Fruit fly (Drosophila melanogaster) whole organism, embryonic: ENCODE results near the gene Cks85A.

Experiments used
- Abd-B ChIP-seq: fragments of 200-800 bp; sonication (Bioruptor generic); optimal IDR thresholded peaks from 2 replicates; lab custom pipeline; 2018; ENCODE audit warnings: missing biosample characterization, mild to moderate bottlenecking, missing genetic modification characterization, moderate library complexity
- Adf1 ChIP-seq: fragments of 200-800 bp; sonication (Bioruptor generic); IDR thresholded peaks from 2 replicates; pipeline ENCODE4 v1.3.6; 2022; ENCODE audit warnings: missing biosample characterization, missing genetic modification characterization
- Asciz ChIP-seq: fragments of 200-800 bp; sonication (Bioruptor generic); optimal IDR thresholded peaks from 2 replicates; lab custom pipeline; 2017; ENCODE audit warnings: missing biosample characterization, mild to moderate bottlenecking, missing genetic modification characterization, missing genetic modification reagents
- C15 ChIP-seq: fragments of 200-800 bp; sonication (Bioruptor generic); IDR thresholded peaks from 3 replicates; pipeline ENCODE4 v1.3.6; 2022; ENCODE audit warnings: missing biosample characterization, missing genetic modification characterization
- CG1024 ChIP-seq: fragments of 200-800 bp; sonication (Bioruptor generic); IDR thresholded peaks from 2 replicates; pipeline ENCODE4 v1.3.6; 2022; ENCODE audit warnings: missing biosample characterization, missing genetic modification characterization
- CG10267 ChIP-seq: fragments of 200-800 bp; sonication (Bioruptor generic); optimal IDR thresholded peaks from 2 replicates; lab custom pipeline; 2018; ENCODE audit warnings: missing biosample characterization, mild to moderate bottlenecking, missing genetic modification characterization, moderate library complexity
- CG12299 ChIP-seq: fragments of 200-800 bp; sonication (Bioruptor generic); optimal IDR thresholded peaks from 2 replicates; lab custom pipeline; 2018; ENCODE audit warnings: missing biosample characterization, mild to moderate bottlenecking, missing genetic modification characterization
- CG12391 ChIP-seq: fragments of 200-800 bp; sonication (Bioruptor generic); optimal IDR thresholded peaks from 3 replicates; lab custom pipeline; 2018; ENCODE audit warnings: missing biosample characterization, mild to moderate bottlenecking, missing genetic modification characterization, moderate library complexity
- CG12744 ChIP-seq: fragments of 200-800 bp; sonication (Bioruptor generic); optimal IDR thresholded peaks from 2 replicates; lab custom pipeline; 2016; ENCODE audit warnings: missing biosample characterization, missing genetic modification characterization
- CG12942 ChIP-seq: fragments of 200-800 bp; sonication (Bioruptor generic); optimal IDR thresholded peaks from 3 replicates; lab custom pipeline; 2016; ENCODE audit warnings: missing biosample characterization, missing genetic modification characterization
- CG13123 ChIP-seq: fragments of 200-800 bp; sonication (Bioruptor generic); optimal IDR thresholded peaks from 2 replicates; lab custom pipeline; 2016; ENCODE audit warnings: missing biosample characterization, missing genetic modification characterization
- CG17802 ChIP-seq: fragments of 200-800 bp; sonication (Bioruptor generic); optimal IDR thresholded peaks from 2 replicates; lab custom pipeline; 2018; ENCODE audit warnings: missing biosample characterization, mild to moderate bottlenecking, missing genetic modification characterization, moderate library complexity
- CG18011 ChIP-seq: fragments of 200-800 bp; sonication (Bioruptor generic); optimal IDR thresholded peaks from 2 replicates; lab custom pipeline; 2017; ENCODE audit warnings: missing biosample characterization, missing genetic modification characterization, mild to moderate bottlenecking, moderate library complexity, missing genotype
- CG18619 ChIP-seq: fragments of 200-800 bp; sonication (Bioruptor generic); optimal IDR thresholded peaks from 3 replicates; lab custom pipeline; 2017; ENCODE audit warnings: missing biosample characterization, mild to moderate bottlenecking, missing genetic modification characterization
- CG2129 ChIP-seq: fragments of 200-800 bp; sonication (Bioruptor generic); IDR thresholded peaks from 2 replicates; pipeline ENCODE4 v1.3.6; 2022; ENCODE audit warnings: missing biosample characterization, missing genetic modification characterization; ENCODE audit not compliant: partially characterized antibody
- CG31388 ChIP-seq: fragments of 200-800 bp; sonication (Bioruptor generic); optimal IDR thresholded peaks from 2 replicates; lab custom pipeline; 2016; ENCODE audit warnings: missing biosample characterization, missing genetic modification characterization
- CG32767 ChIP-seq: fragments of 200-800 bp; sonication (Bioruptor generic); IDR thresholded peaks from 2 replicates; pipeline ENCODE4 v1.3.6; 2022; ENCODE audit warnings: missing biosample characterization, missing genetic modification characterization
- CG4854 ChIP-seq: fragments of 200-800 bp; sonication (Bioruptor generic); optimal IDR thresholded peaks from 2 replicates; lab custom pipeline; 2016; ENCODE audit warnings: missing biosample characterization, missing genetic modification characterization, inconsistent platforms
- CG7556 ChIP-seq: fragments of 200-800 bp; sonication (Bioruptor generic); optimal IDR thresholded peaks from 2 replicates; lab custom pipeline; 2017; ENCODE audit warnings: missing biosample characterization, mild to moderate bottlenecking, missing genetic modification characterization
- CG8281 ChIP-seq: fragments of 200-800 bp; sonication (Bioruptor generic); optimal IDR thresholded peaks from 2 replicates; lab custom pipeline; 2018; ENCODE audit warnings: missing biosample characterization, mild to moderate bottlenecking, missing genetic modification characterization, moderate library complexity
- Chrac-16 ChIP-seq: fragments of 200-800 bp; sonication (Bioruptor generic); optimal IDR thresholded peaks from 3 replicates; lab custom pipeline; 2016; ENCODE audit warnings: missing biosample characterization, missing genetic modification characterization
- Dbx ChIP-seq: fragments of 200-800 bp; sonication (Bioruptor generic); IDR thresholded peaks from 3 replicates; pipeline ENCODE4 v1.3.6; 2022; ENCODE audit warnings: missing biosample characterization, missing genetic modification characterization
- HLH4C ChIP-seq: fragments of 200-800 bp; sonication (Bioruptor generic); IDR thresholded peaks from 3 replicates; pipeline ENCODE4 v1.3.6; 2022; ENCODE audit warnings: missing biosample characterization, missing genetic modification characterization; ENCODE audit not compliant: partially characterized antibody
- Hand ChIP-seq: fragments of 200-800 bp; sonication (Bioruptor generic); optimal IDR thresholded peaks from 2 replicates; lab custom pipeline; 2017; ENCODE audit warnings: mild to moderate bottlenecking, missing biosample characterization, missing genetic modification reagents, missing genetic modification characterization
- HmgD ChIP-seq: fragments of 200-800 bp; sonication (Bioruptor generic); optimal IDR thresholded peaks from 3 replicates; lab custom pipeline; 2016; ENCODE audit warnings: missing biosample characterization, missing genetic modification characterization
- Kr ChIP-seq: fragments of 200-800 bp; sonication (Bioruptor generic); optimal IDR thresholded peaks from 2 replicates; lab custom pipeline; 2017; ENCODE audit warnings: missing biosample characterization, mild to moderate bottlenecking, missing genetic modification characterization
- Poxn ChIP-seq: fragments of 200-800 bp; sonication (Bioruptor generic); IDR thresholded peaks from 2 replicates; pipeline ENCODE4 v1.3.6; 2022; ENCODE audit warnings: missing biosample characterization, missing genetic modification characterization
- Scr ChIP-seq: fragments of 200-800 bp; sonication (Bioruptor generic); IDR thresholded peaks from 2 replicates; pipeline ENCODE4 v1.3.6; 2022; ENCODE audit warnings: missing biosample characterization, missing genetic modification characterization; ENCODE audit not compliant: partially characterized antibody
- Side ChIP-seq: fragments of 200-800 bp; sonication (Bioruptor generic); optimal IDR thresholded peaks from 2 replicates; lab custom pipeline; 2016; ENCODE audit warnings: missing biosample characterization, missing genetic modification characterization
- Taf1 ChIP-seq: fragments of 200-800 bp; sonication (Bioruptor generic); IDR thresholded peaks from 2 replicates; pipeline ENCODE4 v1.3.6; 2022; ENCODE audit warnings: missing biosample characterization, missing genetic modification characterization
- Tbp ChIP-seq: fragments of >200 bp; optimal IDR thresholded peaks from 2 replicates; lab custom pipeline; 2018; ENCODE audit warnings: missing biosample characterization, missing genetic modification characterization
- Xrp1 ChIP-seq: fragments of 200-800 bp; sonication (Bioruptor generic); IDR thresholded peaks from 2 replicates; pipeline ENCODE4 v1.3.6; 2022; ENCODE audit warnings: missing biosample characterization, missing genetic modification characterization
- YL-1 ChIP-seq: fragments of 200-800 bp; sonication (Bioruptor generic); optimal IDR thresholded peaks from 3 replicates; lab custom pipeline; 2017; ENCODE audit warnings: missing biosample characterization, mild to moderate bottlenecking, missing genetic modification characterization
- ab ChIP-seq: fragments of 200-800 bp; sonication (Bioruptor generic); optimal IDR thresholded peaks from 2 replicates; lab custom pipeline; 2016; ENCODE audit warnings: missing biosample characterization, missing genetic modification characterization
- ap ChIP-seq: fragments of 200-800 bp; sonication (Bioruptor generic); IDR thresholded peaks from 2 replicates; pipeline ENCODE4 v1.3.6; 2022; ENCODE audit warnings: missing biosample characterization, missing genetic modification characterization
- chinmo ChIP-seq: fragments of 200-800 bp; sonication (Bioruptor generic); IDR thresholded peaks from 4 replicates; pipeline ENCODE4 v1.3.6; 2022; ENCODE audit warnings: missing biosample characterization, missing genetic modification characterization; ENCODE audit not compliant: partially characterized antibody
- crol ChIP-seq: fragments of 200-800 bp; sonication (Bioruptor generic); IDR thresholded peaks from 2 replicates; pipeline ENCODE4 v1.3.6; 2022; ENCODE audit warnings: missing biosample characterization, missing genetic modification characterization
- dati ChIP-seq: fragments of 200-800 bp; sonication (Bioruptor generic); IDR thresholded peaks from 2 replicates; pipeline ENCODE4 v1.3.6; 2022; ENCODE audit warnings: missing biosample characterization, missing genetic modification characterization
- emc ChIP-seq: fragments of 200-800 bp; sonication (Bioruptor generic); optimal IDR thresholded peaks from 2 replicates; lab custom pipeline; 2016; ENCODE audit warnings: missing biosample characterization, missing genetic modification characterization
- fd102C ChIP-seq: fragments of 200-800 bp; sonication (Bioruptor generic); optimal IDR thresholded peaks from 2 replicates; lab custom pipeline; 2018; ENCODE audit warnings: missing biosample characterization, mild to moderate bottlenecking, missing genetic modification characterization, moderate library complexity
- fru ChIP-seq: fragments of >200 bp; optimal IDR thresholded peaks from 2 replicates; lab custom pipeline; 2017
- lab ChIP-seq: fragments of 200-800 bp; sonication (Bioruptor generic); optimal IDR thresholded peaks from 3 replicates; lab custom pipeline; 2017; ENCODE audit warnings: missing biosample characterization, missing genetic modification characterization, mild to moderate bottlenecking, moderate library complexity, missing genetic modification reagents
- lbe ChIP-seq: fragments of 200-800 bp; sonication (Bioruptor generic); optimal IDR thresholded peaks from 2 replicates; lab custom pipeline; 2016; ENCODE audit warnings: missing biosample characterization, mild to moderate bottlenecking, missing genetic modification characterization
- repo ChIP-seq: fragments of 200-800 bp; sonication (Bioruptor generic); optimal IDR thresholded peaks from 2 replicates; lab custom pipeline; 2016; ENCODE audit warnings: missing biosample characterization, missing genetic modification characterization
- sens ChIP-seq: fragments of 200-800 bp; sonication (Bioruptor generic); peaks from one replicate; lab custom pipeline; 2016; ENCODE audit warnings: missing biosample characterization, missing genetic modification characterization
- sens-2 ChIP-seq: fragments of 200-800 bp; sonication (Bioruptor generic); IDR thresholded peaks from 2 replicates; pipeline ENCODE4 v1.3.6; 2022; ENCODE audit warnings: missing biosample characterization, missing genetic modification characterization
- sima ChIP-seq: fragments of 200-800 bp; sonication (Bioruptor generic); optimal IDR thresholded peaks from 2 replicates; lab custom pipeline; 2016; ENCODE audit warnings: missing biosample characterization, missing genetic modification characterization
- slp2 ChIP-seq: fragments of 200-800 bp; sonication (Bioruptor generic); optimal IDR thresholded peaks from 2 replicates; lab custom pipeline; 2016; ENCODE audit warnings: missing biosample characterization, missing genetic modification characterization
- sob ChIP-seq: fragments of 200-800 bp; sonication (Bioruptor generic); IDR thresholded peaks from 2 replicates; pipeline ENCODE4 v1.3.6; 2022; ENCODE audit warnings: missing biosample characterization, missing genetic modification characterization
- tap ChIP-seq: fragments of 200-800 bp; optimal IDR thresholded peaks from 3 replicates; lab custom pipeline; 2019; ENCODE audit warnings: missing biosample characterization, mild to moderate bottlenecking, missing genetic modification characterization, moderate library complexity
- twi ChIP-seq: fragments of 200-800 bp; optimal IDR thresholded peaks from 2 replicates; lab custom pipeline; 2019; ENCODE audit warnings: missing biosample characterization, mild to moderate bottlenecking, missing genetic modification characterization, moderate library complexity
- zen ChIP-seq: fragments of 200-800 bp; sonication (Bioruptor generic); optimal IDR thresholded peaks from 3 replicates; lab custom pipeline; 2018; ENCODE audit warnings: missing biosample characterization, mild to moderate bottlenecking, missing genetic modification characterization, moderate library complexity

Cks85A gene

dm6 chr3R:8744198-8744597 is 25.9 kb upstream of the Cks85A start (continued):
- peak; percentile 12 for TF ChIP-seq CG4854
- 0 out of 4 replicates have a peak, but pooled peaks have one; percentile 17 for TF ChIP-seq chinmo (GFP tag; lab: Robert Waterston, UW)
- no peak for TF ChIP-seq ap (GFP tag; lab: Robert Waterston, UW)
- TF ChIP-seq HLH4C (GFP tag; lab: Robert Waterston, UW), result no peak
- no peak for TF ChIP-seq HmgD (GFP tag; lab: Kevin White, UChicago)
- no peak for TF ChIP-seq CG12744 (GFP tag; lab: Kevin White, UChicago)
- no peak for TF ChIP-seq CG12299 (tag; lab: Kevin White, UChicago)
- TF ChIP-seq repo (GFP tag; lab: Kevin White, UChicago), result no peak
- no peak for TF ChIP-seq sens (GFP tag; lab: Kevin White, UChicago)
- no peak for TF ChIP-seq dati
- TF ChIP-seq CG31388 (GFP tag; lab: Kevin White, UChicago), result no peak
- TF ChIP-seq Taf1, result 0 out of 2 replicates have a peak, but pooled peaks have one; percentile 15
- no peak for TF ChIP-seq lbe (GFP tag; lab: Kevin White, UChicago)
- peak; percentile 28 for TF ChIP-seq Chrac-16
- TF ChIP-seq Kr, result no peak
- peak; percentile 39; the same call in 1 of the 2 replicates for TF ChIP-seq CG32767
- TF ChIP-seq Dbx (GFP tag; lab: Robert Waterston, UW), result no peak
- TF ChIP-seq CG12391 (tag; lab: Kevin White, UChicago), result peak; percentile 43
- no peak for TF ChIP-seq tap (tag; lab: Kevin White, UChicago)
- peak; percentile 51 for TF ChIP-seq CG7556 (GFP tag; lab: Kevin White, UChicago)
- TF ChIP-seq CG18619, result peak; percentile 39
- no peak for TF ChIP-seq slp2 (GFP tag; lab: Kevin White, UChicago)
- TF ChIP-seq Adf1, result no peak
- no peak for TF ChIP-seq CG18011
- no peak for TF ChIP-seq Side (GFP tag; lab: Kevin White, UChicago)
- TF ChIP-seq zen (tag; lab: Kevin White, UChicago), result no peak
- no peak for TF ChIP-seq twi
- no peak for TF ChIP-seq Hand (GFP tag; lab: Kevin White, UChicago)
- peak; percentile 42; the same call in 1 of the 2 replicates for TF ChIP-seq sob
- no peak for TF ChIP-seq Asciz
- no peak for TF ChIP-seq sens-2 (GFP tag; lab: Robert Waterston, UW)
- no peak for TF ChIP-seq fru (lab: Kevin White, UChicago)
- TF ChIP-seq Tbp, result no peak
- no peak for TF ChIP-seq Poxn (GFP tag; lab: Robert Waterston, UW)
- no peak for TF ChIP-seq CG12942 (GFP tag; lab: Kevin White, UChicago)
- TF ChIP-seq CG13123 (GFP tag; lab: Kevin White, UChicago), result no peak
- peak; percentile 8 for TF ChIP-seq Abd-B (GFP tag; lab: Kevin White, UChicago)
- no peak for TF ChIP-seq emc (GFP tag; lab: Kevin White, UChicago)
- TF ChIP-seq CG2129 (GFP tag; lab: Robert Waterston, UW), result no peak
- peak; percentile 19; the same call in 1 of the 2 replicates for TF ChIP-seq crol (GFP tag; lab: Robert Waterston, UW)
- peak; percentile 17 for TF ChIP-seq CG10267 (tag; lab: Kevin White, UChicago)
- no peak for TF ChIP-seq CG17802
- no peak for TF ChIP-seq fd102C (GFP tag; lab: Kevin White, UChicago)
- TF ChIP-seq sima (GFP tag; lab: Kevin White, UChicago), result no peak
- TF ChIP-seq ab, result no peak
- TF ChIP-seq CG8281 (tag; lab: Kevin White, UChicago), result no peak
- peak; percentile 50 for TF ChIP-seq lab (GFP tag; lab: Kevin White, UChicago)
- no peak for TF ChIP-seq Scr (GFP tag; lab: Robert Waterston, UW)
- TF ChIP-seq YL-1, result no peak
- TF ChIP-seq CG1024 (GFP tag; lab: Robert Waterston, UW), result no peak
- 0 out of 3 replicates have a peak, but pooled peaks have one; percentile 55 for TF ChIP-seq C15 (GFP tag; lab: Robert Waterston, UW)
- peak; percentile 44 for TF ChIP-seq Xrp1 (GFP tag; lab: Robert Waterston, UW)
